Worm (Caenorhabditis elegans) whole organism, L2 larva: ENCODE data around the gene nhr-285.
"Not testable (repeated sequence)": the region's sequence is repeated elsewhere in the genome, so short reads cannot be mapped to it uniquely, and the experiment has no call there.

Experiments used
- C34F6.9 ChIP-seq: fragments of 150-350 bp; optimal IDR thresholded peaks from 2 replicates; lab custom pipeline; 2014; ENCODE audit warnings: missing biosample characterization, missing genetic modification characterization
- F13H6.1 ChIP-seq: sonication (generic microtip); optimal IDR thresholded peaks from 2 replicates; lab custom pipeline; 2016; ENCODE audit warnings: missing genetic modification characterization, missing compliant biosample characterization
- R02D3.7 ChIP-seq: fragments of 150-350 bp; optimal IDR thresholded peaks from 2 replicates; lab custom pipeline; 2014; ENCODE audit warnings: missing biosample characterization, missing genetic modification characterization
- Y55F3AM.14 ChIP-seq: fragments of 200-800 bp; sonication (Bioruptor generic); optimal IDR thresholded peaks from 2 replicates; lab custom pipeline; 2018; ENCODE audit warnings: mild to moderate bottlenecking, missing genetic modification characterization, missing compliant biosample characterization
- ama-1 ChIP-seq: fragments of 150-350 bp; optimal IDR thresholded peaks from 2 replicates; lab custom pipeline; 2018; ENCODE audit warnings: inconsistent platforms
- blmp-1 ChIP-seq: sonication (generic microtip); optimal IDR thresholded peaks from 2 replicates; lab custom pipeline; 2017; ENCODE audit warnings: missing genetic modification characterization, mild to moderate bottlenecking, missing compliant biosample characterization, antibody characterized with exemption, moderate library complexity; ENCODE audit not compliant: insufficient read depth
- crh-2 ChIP-seq: sonication (generic microtip); optimal IDR thresholded peaks from 2 replicates; lab custom pipeline; 2017; ENCODE audit warnings: missing biosample characterization, missing genetic modification characterization
- dmd-4 ChIP-seq: sonication (generic microtip); optimal IDR thresholded peaks from 2 replicates; lab custom pipeline; 2017; ENCODE audit warnings: missing biosample characterization, missing genetic modification characterization
- egl-27 ChIP-seq: sonication (generic microtip); optimal IDR thresholded peaks from 3 replicates; lab custom pipeline; 2017; ENCODE audit warnings: missing biosample characterization, missing genetic modification reagents, missing genetic modification characterization
- elt-1 ChIP-seq: fragments of 150-350 bp; optimal IDR thresholded peaks from 2 replicates; lab custom pipeline; 2014; ENCODE audit warnings: missing biosample characterization, missing genetic modification characterization
- elt-3 ChIP-seq: sonication (generic microtip); optimal IDR thresholded peaks from 2 replicates; lab custom pipeline; 2017; ENCODE audit warnings: missing biosample characterization, missing genetic modification characterization
- fos-1 ChIP-seq: fragments of 150-350 bp; optimal IDR thresholded peaks from 2 replicates; lab custom pipeline; 2014; ENCODE audit warnings: missing biosample characterization, missing genetic modification characterization
- lin-11 ChIP-seq: fragments of 150-350 bp; sonication (generic microtip); optimal IDR thresholded peaks from 2 replicates; lab custom pipeline; 2014; ENCODE audit warnings: missing biosample characterization, missing genetic modification characterization, inconsistent platforms, mixed read lengths
- lin-13 ChIP-seq: fragments of 150-350 bp; optimal IDR thresholded peaks from 2 replicates; lab custom pipeline; 2014; ENCODE audit warnings: missing biosample characterization, missing genetic modification reagents, missing genetic modification characterization
- mab-5 ChIP-seq: fragments of 150-350 bp; optimal IDR thresholded peaks from 2 replicates; lab custom pipeline; 2014; ENCODE audit warnings: missing biosample characterization, missing genetic modification characterization
- mbf-1 ChIP-seq: sonication (generic microtip); optimal IDR thresholded peaks from 2 replicates; lab custom pipeline; 2017; ENCODE audit warnings: missing biosample characterization, missing genetic modification characterization
- mdl-1 ChIP-seq, 2 experiments: fragments of 150-350 bp in 1 of 2; sonication (generic microtip) in 1 of 2; optimal IDR thresholded peaks; 2 replicates each; lab custom pipeline; 2017; ENCODE audit warnings: missing biosample characterization in 2 of 2, missing genetic modification characterization in 2 of 2
- nhr-10 ChIP-seq: sonication (generic microtip); optimal IDR thresholded peaks from 2 replicates; lab custom pipeline; 2017; ENCODE audit warnings: missing biosample characterization, missing genetic modification characterization
- nhr-11 ChIP-seq: fragments of 150-350 bp; optimal IDR thresholded peaks from 2 replicates; lab custom pipeline; 2014; ENCODE audit warnings: missing biosample characterization, missing genetic modification characterization
- nhr-12 ChIP-seq: fragments of 150-350 bp; optimal IDR thresholded peaks from 2 replicates; lab custom pipeline; 2014; ENCODE audit warnings: missing biosample characterization, missing genetic modification characterization
- nhr-129 ChIP-seq: fragments of 150-350 bp; optimal IDR thresholded peaks from 2 replicates; lab custom pipeline; 2014; ENCODE audit warnings: missing biosample characterization, missing genetic modification characterization
- nhr-21 ChIP-seq: fragments of 150-350 bp; optimal IDR thresholded peaks from 2 replicates; lab custom pipeline; 2014; ENCODE audit warnings: missing biosample characterization, missing genetic modification characterization
- nhr-237 ChIP-seq: fragments of 150-350 bp; optimal IDR thresholded peaks from 2 replicates; lab custom pipeline; 2014; ENCODE audit warnings: missing biosample characterization, missing genetic modification characterization
- nhr-6 ChIP-seq: fragments of 150-350 bp; optimal IDR thresholded peaks from 2 replicates; lab custom pipeline; 2014; ENCODE audit warnings: missing biosample characterization, missing genetic modification characterization
- peb-1 ChIP-seq: fragments of 150-350 bp; optimal IDR thresholded peaks from 2 replicates; lab custom pipeline; 2014; ENCODE audit warnings: missing biosample characterization, missing genetic modification characterization
- sem-4 ChIP-seq: fragments of 150-350 bp; optimal IDR thresholded peaks from 2 replicates; lab custom pipeline; 2014; ENCODE audit warnings: missing biosample characterization, missing genetic modification reagents, missing genetic modification characterization
- skn-1 ChIP-seq: sonication (generic microtip); optimal IDR thresholded peaks from 2 replicates; lab custom pipeline; 2017; ENCODE audit warnings: missing biosample characterization, missing genetic modification characterization
- sma-3 ChIP-seq: sonication (generic microtip); optimal IDR thresholded peaks from 2 replicates; lab custom pipeline; 2016; ENCODE audit warnings: missing genetic modification reagents, missing genetic modification characterization, missing compliant biosample characterization
- sma-9 ChIP-seq, 2 experiments: fragments of 150-350 bp in 1 of 2; sonication (generic microtip) in 1 of 2; optimal IDR thresholded peaks; 2 replicates each; lab custom pipeline; 2014 to 2016; ENCODE audit warnings: missing genetic modification characterization in 2 of 2, mild to moderate bottlenecking in 1 of 2, missing biosample characterization in 1 of 2, missing compliant biosample characterization in 1 of 2, missing genetic modification reagents in 1 of 2, moderate library complexity in 1 of 2
- snpc-4 ChIP-seq: fragments of 150-350 bp; optimal IDR thresholded peaks from 2 replicates; lab custom pipeline; 2014; ENCODE audit warnings: missing biosample characterization, missing genetic modification characterization
- unc-55 ChIP-seq: fragments of 150-350 bp; sonication (generic microtip); optimal IDR thresholded peaks from 3 replicates; lab custom pipeline; 2014; ENCODE audit warnings: missing biosample characterization, missing genetic modification reagents, missing genetic modification characterization
- zag-1 ChIP-seq: fragments of 150-350 bp; optimal IDR thresholded peaks from 2 replicates; lab custom pipeline; 2014; ENCODE audit warnings: missing biosample characterization, missing genetic modification characterization
- ztf-11 ChIP-seq: sonication (generic microtip); optimal IDR thresholded peaks from 2 replicates; lab custom pipeline; 2017; ENCODE audit warnings: missing biosample characterization, missing genetic modification characterization

nhr-285 gene

DNA sequence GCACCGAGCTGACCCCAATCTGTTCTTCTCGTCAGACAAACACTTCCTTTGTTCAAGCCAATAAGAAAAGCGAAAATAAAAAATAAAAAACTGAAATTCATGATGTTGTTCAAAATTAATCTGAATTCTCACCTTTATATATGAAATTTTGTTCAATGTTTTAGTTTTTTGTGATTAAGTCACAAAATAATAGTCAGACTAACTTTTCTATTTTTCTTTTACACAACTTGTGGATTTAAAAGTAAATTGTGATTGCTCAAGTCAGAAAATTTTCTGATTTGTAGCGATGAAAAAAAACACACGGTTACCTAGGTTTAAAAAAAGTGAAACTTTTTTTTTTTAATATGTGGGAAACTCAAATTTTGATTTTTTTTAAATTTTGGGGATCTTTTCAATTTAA is 38.7 kb upstream of the nhr-285 start, which contains the start of gene abf-3:
TSS of gene abf-3 (minus strand) at position 101 of the 400 bp plus-strand sequence.
- TF ChIP-seq blmp-1 (tag; lab: Kevin White, UChicago) (no peak), F13H6.1 (no peak), crh-2 (tag; lab: Kevin White, UChicago) (no peak), peb-1 (tag; lab: Kevin White, UChicago) (no peak), elt-3 (tag; lab: Kevin White, UChicago) (no peak), mab-5 (no peak), lin-13 (no peak), nhr-129 (tag; lab: Kevin White, UChicago) (no peak), ztf-11 (tag; lab: Kevin White, UChicago) (no peak), sma-9 (GFP tag; optimal IDR thresholded peaks at IDR 0.05; lab: Kevin White, UChicago) (no peak), sma-9 (tag; optimal IDR thresholded peaks at IDR 0.05; lab: Kevin White, UChicago) (no peak), fos-1 (tag; lab: Kevin White, UChicago) (no peak), mbf-1 (tag; lab: Kevin White, UChicago) (no peak)

DNA sequence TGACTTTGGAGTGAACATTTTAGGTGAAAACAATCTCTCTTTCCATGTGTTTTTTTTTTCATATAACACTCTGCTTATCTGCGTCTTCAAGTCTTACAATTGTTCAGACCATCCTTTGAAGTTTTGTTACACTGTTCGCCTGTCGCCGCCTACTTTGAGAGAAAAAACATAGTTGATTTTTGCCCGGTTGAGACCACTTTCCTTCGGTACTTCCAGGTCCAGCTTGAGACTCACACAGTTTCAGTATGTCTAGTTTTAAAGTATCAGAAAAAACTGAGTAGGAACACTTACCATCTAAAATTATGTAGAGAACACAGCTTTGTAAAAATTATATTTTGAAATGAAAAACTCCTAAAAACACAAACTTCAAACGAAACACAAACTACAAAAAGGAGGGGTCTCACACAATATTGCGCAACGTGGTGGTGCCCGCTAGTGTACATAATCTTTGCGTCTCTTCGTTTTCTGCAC is 37.0 kb upstream of the nhr-285 start, which contains the start of the genes fbxa-69 and F54B8.4:
TSS of gene fbxa-69 (minus strand) at position 10 of the 471 bp plus-strand sequence.
TSS of gene F54B8.4 (plus strand) at position 421 of the 471 bp plus-strand sequence.
- TF ChIP-seq lin-11 (tag; lab: Kevin White, UChicago) (no peak), fos-1 (tag; lab: Kevin White, UChicago) (no peak), nhr-237 (no peak), nhr-129 (tag; lab: Kevin White, UChicago) (peak; percentile 48), sma-9 (GFP tag; optimal IDR thresholded peaks at IDR 0.05; lab: Kevin White, UChicago) (peak; percentile 22), sma-9 (tag; optimal IDR thresholded peaks at IDR 0.05; lab: Kevin White, UChicago) (no peak), elt-1 (no peak), Y55F3AM.14 (GFP tag; lab: Kevin White, UChicago) (no peak), dmd-4 (tag; lab: Kevin White, UChicago) (no peak), blmp-1 (tag; lab: Kevin White, UChicago) (peak; percentile 40)

DNA sequence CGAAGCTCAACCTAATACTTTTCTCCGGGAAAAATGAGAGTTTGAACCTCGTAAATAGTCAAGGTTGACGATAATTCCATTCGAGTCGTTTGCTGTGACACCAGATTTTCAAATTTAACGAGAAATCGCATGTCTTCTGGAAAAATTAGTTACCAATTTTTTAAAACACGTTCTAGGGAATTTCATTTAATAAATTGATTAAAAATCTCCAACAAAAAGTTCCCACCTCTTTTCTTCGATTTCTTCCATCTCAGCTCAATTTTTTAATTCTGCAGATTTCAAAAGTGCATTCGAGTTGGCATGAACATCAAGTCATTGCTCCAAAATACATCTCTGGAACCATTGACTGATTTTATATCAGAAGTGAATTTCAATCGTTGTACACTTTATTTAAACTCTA is 33.0 kb upstream of the nhr-285 start, which contains the start of gene nhr-282:
TSS of gene nhr-282 (plus strand) at position 301 of the 400 bp plus-strand sequence.
- not testable (repeated sequence) for TF ChIP-seq R02D3.7 (tag; lab: Kevin White, UChicago); dmd-4 (tag; lab: Kevin White, UChicago); ama-1 (lab: Kevin White, UChicago)

DNA sequence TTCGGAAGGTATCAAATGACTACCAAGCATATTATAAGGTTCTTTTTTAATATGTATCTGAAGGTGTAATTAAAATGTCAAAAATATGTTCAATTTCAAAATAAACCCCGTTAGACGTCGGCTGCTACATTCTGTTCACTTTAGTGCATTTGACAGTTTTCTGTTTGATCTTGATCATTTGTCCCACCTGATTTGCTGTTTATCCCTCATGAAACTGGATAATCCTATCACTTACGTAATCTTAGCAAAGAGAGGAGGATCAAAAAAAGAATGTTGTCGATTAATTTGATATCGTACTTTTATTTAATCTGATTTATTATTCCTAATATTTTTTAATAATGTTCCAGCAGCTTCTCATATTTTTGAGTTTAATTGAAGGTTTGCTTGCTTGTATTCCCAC is 31.4 kb upstream of the nhr-285 start, which contains the start of gene F54B8.1:
TSS of gene F54B8.1 (plus strand) at position 301 of the 400 bp plus-strand sequence.
- TF ChIP-seq sma-9 (GFP tag; optimal IDR thresholded peaks at IDR 0.05; lab: Kevin White, UChicago) (no peak), sma-9 (tag; optimal IDR thresholded peaks at IDR 0.05; lab: Kevin White, UChicago) (no peak), nhr-237 (no peak)

DNA sequence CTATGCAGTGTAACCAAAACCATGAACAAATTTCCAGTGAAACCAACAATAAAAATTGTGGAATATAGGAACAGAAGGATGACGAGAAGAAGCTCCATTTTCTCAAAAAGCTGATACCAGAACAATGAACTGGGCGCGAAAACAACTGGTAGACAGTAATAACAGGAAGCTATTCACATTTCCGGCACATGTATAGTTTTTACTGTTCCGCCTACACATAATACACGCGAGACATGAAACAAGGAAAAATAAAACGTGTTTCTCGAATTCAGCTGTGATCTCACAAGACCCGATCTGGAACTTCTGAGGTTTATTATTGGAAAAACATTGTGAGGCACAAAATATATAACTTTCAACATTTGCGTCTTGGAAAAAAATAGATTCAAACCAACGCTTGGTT is 30.5 kb upstream of the nhr-285 start, which contains the start of gene srsx-36:
TSS of gene srsx-36 (minus strand) at position 101 of the 400 bp plus-strand sequence.
- TF ChIP-seq sma-9 (GFP tag; optimal IDR thresholded peaks at IDR 0.05; lab: Kevin White, UChicago) = no peak
- no peak for TF ChIP-seq sma-9 (tag; optimal IDR thresholded peaks at IDR 0.05; lab: Kevin White, UChicago)
- TF ChIP-seq unc-55 = no peak
- no peak for TF ChIP-seq nhr-21 (tag; lab: Kevin White, UChicago)
- TF ChIP-seq nhr-10 (tag; lab: Kevin White, UChicago) = no peak
- no peak for TF ChIP-seq nhr-11
- no peak for TF ChIP-seq peb-1 (tag; lab: Kevin White, UChicago)
- TF ChIP-seq sem-4 (tag; lab: Kevin White, UChicago) = no peak
- TF ChIP-seq skn-1 (tag; lab: Kevin White, UChicago) = no peak
- TF ChIP-seq nhr-237 = no peak
- TF ChIP-seq snpc-4 (tag; lab: Kevin White, UChicago) = no peak
- no peak for TF ChIP-seq crh-2 (tag; lab: Kevin White, UChicago)
- no peak for TF ChIP-seq Y55F3AM.14 (GFP tag; lab: Kevin White, UChicago)
- no peak for TF ChIP-seq C34F6.9 (tag; lab: Kevin White, UChicago)
- TF ChIP-seq mdl-1 (tag; optimal IDR thresholded peaks at IDR 0.05; lab: Kevin White, UChicago) = no peak
- no peak for TF ChIP-seq egl-27 (tag; lab: Kevin White, UChicago)
- TF ChIP-seq ztf-11 (tag; lab: Kevin White, UChicago) = no peak
- no peak for TF ChIP-seq zag-1
- no peak for TF ChIP-seq nhr-6 (tag; lab: Kevin White, UChicago)
- no peak for TF ChIP-seq sma-3
- TF ChIP-seq nhr-12 (tag; lab: Kevin White, UChicago) = no peak
- TF ChIP-seq, all 48 proteins: peak for 0
